Fruit fly (Drosophila melanogaster) whole organism, embryonic: ENCODE data around the gene CIA30.

Experiments used
- Adf1 ChIP-seq: fragments of 200-800 bp; sonication (Bioruptor generic); IDR thresholded peaks from 2 replicates; pipeline ENCODE4 v1.3.6; 2022; ENCODE audit warnings: missing biosample characterization, missing genetic modification characterization
- C15 ChIP-seq: fragments of 200-800 bp; sonication (Bioruptor generic); IDR thresholded peaks from 3 replicates; pipeline ENCODE4 v1.3.6; 2022; ENCODE audit warnings: missing biosample characterization, missing genetic modification characterization
- CG12104 ChIP-seq: fragments of 200-800 bp; sonication (Bioruptor generic); optimal IDR thresholded peaks from 3 replicates; lab custom pipeline; 2016; ENCODE audit warnings: missing biosample characterization, missing genetic modification characterization
- CG1233 ChIP-seq: fragments of 200-800 bp; sonication (Bioruptor generic); optimal IDR thresholded peaks from 4 replicates; lab custom pipeline; 2018; ENCODE audit warnings: missing biosample characterization, mild to moderate bottlenecking, missing genetic modification characterization
- CG14050 ChIP-seq: fragments of 200-800 bp; sonication (Bioruptor generic); IDR thresholded peaks from 3 replicates; pipeline ENCODE4 v1.3.6; 2022; ENCODE audit warnings: missing biosample characterization, missing genetic modification characterization
- CG14667 ChIP-seq: fragments of 200-800 bp; sonication (Bioruptor generic); IDR thresholded peaks from 2 replicates; pipeline ENCODE4 v1.3.6; 2022; ENCODE audit warnings: missing biosample characterization, missing genetic modification characterization
- CG14710 ChIP-seq: fragments of 200-800 bp; sonication (Bioruptor generic); optimal IDR thresholded peaks from 3 replicates; lab custom pipeline; 2019; ENCODE audit warnings: missing biosample characterization, mild to moderate bottlenecking, missing genetic modification characterization, moderate library complexity
- CG14860 ChIP-seq: fragments of 200-800 bp; sonication (Bioruptor generic); IDR thresholded peaks from 3 replicates; pipeline ENCODE4 v1.3.6; 2022; ENCODE audit warnings: missing biosample characterization, missing genetic modification characterization; ENCODE audit not compliant: partially characterized antibody
- CG17612 ChIP-seq: fragments of 200-800 bp; sonication (Bioruptor generic); IDR thresholded peaks from 2 replicates; pipeline ENCODE4 v1.3.6; 2022; ENCODE audit warnings: missing biosample characterization, missing genetic modification characterization
- CG18764 ChIP-seq: fragments of 200-800 bp; sonication (Bioruptor generic); optimal IDR thresholded peaks from 3 replicates; lab custom pipeline; 2016; ENCODE audit warnings: missing biosample characterization, missing genetic modification characterization
- CG2678 ChIP-seq: fragments of 200-800 bp; sonication (Bioruptor generic); optimal IDR thresholded peaks from 3 replicates; lab custom pipeline; 2019; ENCODE audit warnings: missing biosample characterization, mild to moderate bottlenecking, missing genetic modification characterization, moderate library complexity
- CG2875 ChIP-seq: fragments of 200-800 bp; sonication (Bioruptor generic); optimal IDR thresholded peaks from 2 replicates; lab custom pipeline; 2017; ENCODE audit warnings: missing biosample characterization, mild to moderate bottlenecking, missing genetic modification characterization, missing genetic modification reagents
- CG3163 ChIP-seq: fragments of 200-800 bp; sonication (Bioruptor generic); optimal IDR thresholded peaks from 3 replicates; lab custom pipeline; 2016; ENCODE audit warnings: missing biosample characterization, missing genetic modification characterization
- CG33557 ChIP-seq: fragments of 200-800 bp; sonication (Bioruptor generic); optimal IDR thresholded peaks from 2 replicates; lab custom pipeline; 2019; ENCODE audit warnings: missing biosample characterization, mild to moderate bottlenecking, missing genetic modification characterization, moderate library complexity
- CG3838 ChIP-seq: fragments of 200-800 bp; sonication (Bioruptor generic); optimal IDR thresholded peaks from 3 replicates; lab custom pipeline; 2016; ENCODE audit warnings: missing biosample characterization, missing genetic modification characterization
- CG4282 ChIP-seq: fragments of 200-800 bp; sonication (Bioruptor generic); optimal IDR thresholded peaks from 2 replicates; lab custom pipeline; 2016; ENCODE audit warnings: missing biosample characterization, missing genetic modification characterization
- CG6765 ChIP-seq: fragments of 200-800 bp; sonication (Bioruptor generic); optimal IDR thresholded peaks from 3 replicates; lab custom pipeline; 2017; ENCODE audit warnings: missing biosample characterization, mild to moderate bottlenecking, missing genetic modification characterization
- CG6791 ChIP-seq: fragments of 200-800 bp; sonication (Bioruptor generic); IDR thresholded peaks from 3 replicates; pipeline ENCODE4 v1.3.6; 2022; ENCODE audit warnings: missing biosample characterization, missing genetic modification characterization; ENCODE audit not compliant: partially characterized antibody
- CG6813 ChIP-seq: fragments of 200-800 bp; sonication (Bioruptor generic); optimal IDR thresholded peaks from 2 replicates; lab custom pipeline; 2017; ENCODE audit warnings: missing biosample characterization, missing genetic modification characterization, mild to moderate bottlenecking, moderate library complexity, missing genetic modification reagents
- CG7745 ChIP-seq: fragments of 200-800 bp; sonication (Bioruptor generic); optimal IDR thresholded peaks from 2 replicates; lab custom pipeline; 2018; ENCODE audit warnings: missing biosample characterization, mild to moderate bottlenecking, missing genetic modification characterization, moderate library complexity
- CG7786 ChIP-seq: fragments of 200-800 bp; sonication (Bioruptor generic); optimal IDR thresholded peaks from 2 replicates; lab custom pipeline; 2016; ENCODE audit warnings: missing biosample characterization, missing genetic modification characterization
- CG7963 ChIP-seq: fragments of 200-800 bp; sonication (Bioruptor generic); IDR thresholded peaks from 3 replicates; pipeline ENCODE4 v1.3.6; 2022; ENCODE audit warnings: missing biosample characterization, missing genetic modification characterization; ENCODE audit not compliant: partially characterized antibody
- CG8388 ChIP-seq: fragments of 200-800 bp; sonication (Bioruptor generic); optimal IDR thresholded peaks from 2 replicates; lab custom pipeline; 2019; ENCODE audit warnings: missing biosample characterization, mild to moderate bottlenecking, missing genetic modification characterization, moderate library complexity
- CG9215 ChIP-seq: fragments of 200-800 bp; sonication (Bioruptor generic); IDR thresholded peaks from 2 replicates; pipeline ENCODE4 v1.3.6; 2022; ENCODE audit warnings: missing biosample characterization, missing genetic modification characterization
- CG9609 ChIP-seq: fragments of 200-800 bp; sonication (Bioruptor generic); optimal IDR thresholded peaks from 3 replicates; lab custom pipeline; 2016; ENCODE audit warnings: missing biosample characterization, missing genetic modification characterization
- CHES-1-like ChIP-seq: fragments of 200-800 bp; sonication (Bioruptor generic); optimal IDR thresholded peaks from 2 replicates; lab custom pipeline; 2016; ENCODE audit warnings: missing biosample characterization, missing genetic modification characterization
- CoRest ChIP-seq: fragments of 200-800 bp; sonication (Bioruptor generic); optimal IDR thresholded peaks from 3 replicates; lab custom pipeline; 2018; ENCODE audit warnings: missing biosample characterization, mild to moderate bottlenecking, missing genetic modification characterization, moderate library complexity
- H15 ChIP-seq: fragments of 200-800 bp; sonication (Bioruptor generic); IDR thresholded peaks from 3 replicates; pipeline ENCODE4 v1.3.6; 2022; ENCODE audit warnings: missing biosample characterization, missing genetic modification characterization
- HHEX ChIP-seq: fragments of 200-800 bp; sonication (Bioruptor generic); optimal IDR thresholded peaks from 3 replicates; lab custom pipeline; 2017; ENCODE audit warnings: missing biosample characterization, mild to moderate bottlenecking, missing genetic modification characterization, missing genetic modification reagents
- Hey ChIP-seq: fragments of 200-800 bp; sonication (Bioruptor generic); optimal IDR thresholded peaks from 3 replicates; lab custom pipeline; 2018; ENCODE audit warnings: missing biosample characterization, mild to moderate bottlenecking, missing genetic modification characterization
- NK7.1 ChIP-seq: fragments of 200-800 bp; sonication (Bioruptor generic); optimal IDR thresholded peaks from 3 replicates; lab custom pipeline; 2016; ENCODE audit warnings: missing biosample characterization, missing genetic modification characterization
- Neu2 ChIP-seq: fragments of 200-800 bp; sonication (Bioruptor generic); optimal IDR thresholded peaks from 3 replicates; lab custom pipeline; 2016; ENCODE audit warnings: missing biosample characterization, missing genetic modification characterization, borderline replicate concordance
- Oli ChIP-seq: fragments of 200-800 bp; sonication (Bioruptor generic); optimal IDR thresholded peaks from 2 replicates; lab custom pipeline; 2018; ENCODE audit warnings: missing biosample characterization, mild to moderate bottlenecking, missing genetic modification characterization, moderate library complexity
- Sox100B ChIP-seq: fragments of 200-800 bp; sonication (Bioruptor generic); optimal IDR thresholded peaks from 3 replicates; lab custom pipeline; 2018; ENCODE audit warnings: missing biosample characterization, mild to moderate bottlenecking, missing genetic modification characterization
- Xbp1 ChIP-seq: fragments of 200-800 bp; sonication (Bioruptor generic); optimal IDR thresholded peaks from 3 replicates; lab custom pipeline; 2016; ENCODE audit warnings: missing biosample characterization, mild to moderate bottlenecking, missing genetic modification characterization
- YL-1 ChIP-seq: fragments of 200-800 bp; sonication (Bioruptor generic); optimal IDR thresholded peaks from 3 replicates; lab custom pipeline; 2017; ENCODE audit warnings: missing biosample characterization, mild to moderate bottlenecking, missing genetic modification characterization
- bsh ChIP-seq, 2 experiments: fragments of 200-800 bp; sonication (Bioruptor generic); optimal IDR thresholded peaks; 2 replicates each; lab custom pipeline; 2017 to 2018; ENCODE audit warnings: mild to moderate bottlenecking in 2 of 2, missing biosample characterization in 2 of 2, missing genetic modification characterization in 2 of 2, moderate library complexity in 1 of 2
- chinmo ChIP-seq: fragments of 200-800 bp; sonication (Bioruptor generic); IDR thresholded peaks from 4 replicates; pipeline ENCODE4 v1.3.6; 2022; ENCODE audit warnings: missing biosample characterization, missing genetic modification characterization; ENCODE audit not compliant: partially characterized antibody
- crp ChIP-seq, 2 experiments: fragments of 200-800 bp; sonication (Bioruptor generic); optimal IDR thresholded peaks; 2 replicates in 1 of 2; 3 replicates in 1 of 2; lab custom pipeline; 2017; ENCODE audit warnings: missing biosample characterization in 2 of 2, missing genetic modification characterization in 2 of 2, mild to moderate bottlenecking in 1 of 2, moderate library complexity in 1 of 2
- hth ChIP-seq: fragments of >200 bp; optimal IDR thresholded peaks from 2 replicates; lab custom pipeline; 2017; ENCODE audit warnings: inconsistent platforms
- lmd ChIP-seq: fragments of 200-800 bp; sonication (Bioruptor generic); IDR thresholded peaks from 2 replicates; pipeline ENCODE4 v1.3.6; 2022; ENCODE audit warnings: missing biosample characterization, missing genetic modification characterization
- oc ChIP-seq: fragments of 200-800 bp; sonication (Bioruptor generic); optimal IDR thresholded peaks from 2 replicates; lab custom pipeline; 2018; ENCODE audit warnings: missing biosample characterization, mild to moderate bottlenecking, missing genetic modification characterization, moderate library complexity
- odd ChIP-seq: fragments of 200-800 bp; sonication (Bioruptor generic); optimal IDR thresholded peaks from 2 replicates; lab custom pipeline; 2017; ENCODE audit warnings: missing biosample characterization, mild to moderate bottlenecking, missing genetic modification characterization
- peb ChIP-seq: fragments of 200-800 bp; sonication (Bioruptor generic); IDR thresholded peaks from 2 replicates; pipeline ENCODE4 v1.3.6; 2022; ENCODE audit warnings: missing biosample characterization, missing genetic modification characterization
- ranshi ChIP-seq: fragments of 200-800 bp; sonication (Bioruptor generic); IDR thresholded peaks from 2 replicates; pipeline ENCODE4 v1.3.6; 2022; ENCODE audit warnings: missing biosample characterization, missing genetic modification characterization
- ro ChIP-seq: fragments of 200-800 bp; sonication (Bioruptor generic); IDR thresholded peaks from 2 replicates; pipeline ENCODE4 v1.3.6; 2022; ENCODE audit warnings: missing biosample characterization, missing genetic modification characterization
- run ChIP-seq: fragments of 200-800 bp; sonication (Bioruptor generic); optimal IDR thresholded peaks from 3 replicates; lab custom pipeline; 2018; ENCODE audit warnings: missing biosample characterization, mild to moderate bottlenecking, missing genetic modification characterization
- sd ChIP-seq: fragments of 200-800 bp; sonication (Bioruptor generic); optimal IDR thresholded peaks from 3 replicates; lab custom pipeline; 2018; ENCODE audit warnings: missing biosample characterization, mild to moderate bottlenecking, missing genetic modification characterization, moderate library complexity
- shn ChIP-seq: fragments of 200-800 bp; sonication (Bioruptor generic); optimal IDR thresholded peaks from 3 replicates; lab custom pipeline; 2016; ENCODE audit warnings: missing biosample characterization, missing genetic modification characterization
- tap ChIP-seq: fragments of 200-800 bp; optimal IDR thresholded peaks from 3 replicates; lab custom pipeline; 2019; ENCODE audit warnings: missing biosample characterization, mild to moderate bottlenecking, missing genetic modification characterization, moderate library complexity
- wek ChIP-seq: fragments of 200-800 bp; sonication (Bioruptor generic); optimal IDR thresholded peaks from 3 replicates; lab custom pipeline; 2018; ENCODE audit warnings: missing biosample characterization, mild to moderate bottlenecking, missing genetic modification characterization, moderate library complexity

The CIA30 gene

dm6 chr3R:29690539-29690852, 46.3 kb upstream of the CIA30 start (continued):
- TF ChIP-seq crp (GFP tag; optimal IDR thresholded peaks at IDR 0.05; lab: Kevin White, UChicago), result no peak
- TF ChIP-seq CG2678 (tag; lab: Kevin White, UChicago), result peak; percentile 62
- no peak for TF ChIP-seq sd (tag; lab: Kevin White, UChicago)
- TF ChIP-seq wek (GFP tag; lab: Kevin White, UChicago), result no peak
- TF ChIP-seq CG7745 (tag; lab: Kevin White, UChicago), result no peak
- TF ChIP-seq CG2875, result peak; percentile 5
- peak; percentile 47 for TF ChIP-seq CG14710 (tag; lab: Kevin White, UChicago)
- no peak for TF ChIP-seq YL-1 (GFP tag; lab: Kevin White, UChicago)
- TF ChIP-seq Hey, result no peak
- no peak for TF ChIP-seq shn (GFP tag; lab: Kevin White, UChicago)
- no peak for TF ChIP-seq CG12104 (GFP tag; lab: Kevin White, UChicago)
- TF ChIP-seq CG14860 (GFP tag; lab: Robert Waterston, UW), result no peak
- TF ChIP-seq CG4282 (GFP tag; lab: Kevin White, UChicago), result no peak
- no peak for TF ChIP-seq peb
- TF ChIP-seq CG6813 (GFP tag; lab: Kevin White, UChicago), result peak; percentile 25
- TF ChIP-seq CG8388 (GFP tag; lab: Kevin White, UChicago), result peak; percentile 49
- TF ChIP-seq CG33557 (GFP tag; lab: Kevin White, UChicago), result peak; percentile 12
- TF ChIP-seq CG3838 (GFP tag; lab: Kevin White, UChicago), result no peak
- no peak for TF ChIP-seq CG7963 (GFP tag; lab: Robert Waterston, UW)
- TF ChIP-seq CG6765 (GFP tag; lab: Kevin White, UChicago), result no peak
- TF ChIP-seq chinmo, result no peak
- no peak for TF ChIP-seq CG3163 (GFP tag; lab: Kevin White, UChicago)
- TF ChIP-seq Xbp1, result peak; percentile 37
- peak; percentile 53 for TF ChIP-seq Oli (tag; lab: Kevin White, UChicago)
- peak; percentile 39; the same call in 1 of the 2 replicates for TF ChIP-seq lmd (GFP tag; lab: Robert Waterston, UW)
- TF ChIP-seq CG14667 (GFP tag; lab: Robert Waterston, UW), result 0 out of 2 replicates have a peak, but pooled peaks have one; percentile 16
- no peak for TF ChIP-seq CHES-1-like (GFP tag; lab: Kevin White, UChicago)
- TF ChIP-seq CG17612 (GFP tag; lab: Robert Waterston, UW), result no peak
- TF ChIP-seq CG1233 (GFP tag; lab: Kevin White, UChicago), result no peak
- no peak for TF ChIP-seq C15 (GFP tag; lab: Robert Waterston, UW)
- TF ChIP-seq H15 (GFP tag; lab: Robert Waterston, UW), result no peak
- TF ChIP-seq NK7.1 (GFP tag; lab: Kevin White, UChicago), result no peak
- TF ChIP-seq Sox100B, result peak; percentile 47
- no peak for TF ChIP-seq hth
- no peak for TF ChIP-seq CG18764 (GFP tag; lab: Kevin White, UChicago)
- TF ChIP-seq Neu2 (GFP tag; lab: Kevin White, UChicago), result no peak
- TF ChIP-seq oc, result peak; percentile 44
- TF ChIP-seq ro (GFP tag; lab: Robert Waterston, UW), result no peak
- TF ChIP-seq CG9215 (GFP tag; lab: Robert Waterston, UW), result no peak
- no peak for TF ChIP-seq run (tag; lab: Kevin White, UChicago)
- TF ChIP-seq CoRest, result peak; percentile 48
- TF ChIP-seq tap, result peak; percentile 32
- no peak for TF ChIP-seq CG9609
- no peak; the same call in 2 of the 3 replicates for TF ChIP-seq CG14050 (GFP tag; lab: Robert Waterston, UW)
- TF ChIP-seq CG6791, result no peak
- peak in 1 of 2 experiments; percentile 77 for TF ChIP-seq bsh (GFP tag; optimal IDR thresholded peaks at IDR 0.05; lab: Kevin White, UChicago)
- TF ChIP-seq odd, result no peak
- no peak for TF ChIP-seq HHEX (GFP tag; lab: Kevin White, UChicago)
- TF ChIP-seq CG7786 (GFP tag; lab: Kevin White, UChicago), result peak; percentile 20
- 0 out of 2 replicates have a peak, but pooled peaks have one; percentile 34 for TF ChIP-seq ranshi
- TF ChIP-seq Adf1 (GFP tag; lab: Robert Waterston, UW), result no peak
